Worm (Caenorhabditis elegans) whole organism, mixed stage, embryonic: ENCODE data around the gene pdi-6.

Experiments used
- M03D4.4 ChIP-seq: sonication (generic microtip); optimal IDR thresholded peaks from 2 replicates; lab custom pipeline; 2017; ENCODE audit warnings: mild to moderate bottlenecking, missing genetic modification characterization, missing compliant biosample characterization
- bed-3 ChIP-seq: fragments of 200-800 bp; sonication (Bioruptor generic); optimal IDR thresholded peaks from 3 replicates; lab custom pipeline; 2018; ENCODE audit warnings: mild to moderate bottlenecking, missing genetic modification characterization, moderate library complexity, missing compliant biosample characterization
- blmp-1 ChIP-seq: fragments of 150-350 bp; optimal IDR thresholded peaks from 2 replicates; lab custom pipeline; 2014; ENCODE audit warnings: missing biosample characterization, missing genetic modification characterization
- ceh-39 ChIP-seq: fragments of 150-350 bp; optimal IDR thresholded peaks from 2 replicates; lab custom pipeline; 2014; ENCODE audit warnings: missing biosample characterization, missing genetic modification characterization
- ceh-43 ChIP-seq: fragments of 200-800 bp; sonication (Bioruptor generic); optimal IDR thresholded peaks from 2 replicates; lab custom pipeline; 2018; ENCODE audit warnings: mild to moderate bottlenecking, missing genetic modification characterization, moderate library complexity, missing compliant biosample characterization
- ceh-83 ChIP-seq: fragments of 200-800 bp; sonication (Bioruptor generic); optimal IDR thresholded peaks from 2 replicates; lab custom pipeline; 2018; ENCODE audit warnings: mild to moderate bottlenecking, missing genetic modification characterization, missing compliant biosample characterization
- ces-1 ChIP-seq: fragments of 150-350 bp; optimal IDR thresholded peaks from 2 replicates; lab custom pipeline; 2014; ENCODE audit warnings: missing biosample characterization, missing genetic modification reagents, missing genetic modification characterization
- cnd-1 ChIP-seq: fragments of 200-800 bp; sonication (Bioruptor generic); optimal IDR thresholded peaks from 2 replicates; lab custom pipeline; 2018; ENCODE audit warnings: mild to moderate bottlenecking, missing genetic modification characterization, missing compliant biosample characterization
- drap-1 ChIP-seq: fragments of 200-800 bp; sonication (Bioruptor generic); optimal IDR thresholded peaks from 3 replicates; lab custom pipeline; 2018; ENCODE audit warnings: mild to moderate bottlenecking, missing genetic modification characterization, missing compliant biosample characterization
- elt-3 ChIP-seq: fragments of 150-350 bp; optimal IDR thresholded peaks from 2 replicates; lab custom pipeline; 2014; ENCODE audit warnings: missing biosample characterization, missing genetic modification characterization
- flh-1 ChIP-seq: fragments of 200-800 bp; sonication (Bioruptor generic); optimal IDR thresholded peaks from 2 replicates; lab custom pipeline; 2018; ENCODE audit warnings: mild to moderate bottlenecking, missing genetic modification characterization, moderate library complexity, missing compliant biosample characterization
- ham-2 ChIP-seq: fragments of 200-800 bp; sonication (Bioruptor generic); optimal IDR thresholded peaks from 2 replicates; lab custom pipeline; 2018; ENCODE audit warnings: mild to moderate bottlenecking, missing genetic modification characterization, missing compliant biosample characterization
- lin-13 ChIP-seq: fragments of 150-350 bp; optimal IDR thresholded peaks from 2 replicates; lab custom pipeline; 2014; ENCODE audit warnings: missing biosample characterization, missing genetic modification characterization
- lin-32 ChIP-seq: fragments of 200-800 bp; sonication (Bioruptor generic); optimal IDR thresholded peaks from 2 replicates; lab custom pipeline; 2018; ENCODE audit warnings: mild to moderate bottlenecking, missing genetic modification characterization, missing compliant biosample characterization
- lsy-2 ChIP-seq: fragments of 150-350 bp; optimal IDR thresholded peaks from 2 replicates; lab custom pipeline; 2014; ENCODE audit warnings: missing biosample characterization, missing genetic modification characterization
- mab-5 ChIP-seq: fragments of 150-350 bp; optimal IDR thresholded peaks from 2 replicates; lab custom pipeline; 2014; ENCODE audit warnings: missing biosample characterization, missing genetic modification characterization
- mls-2 ChIP-seq: sonication (generic microtip); optimal IDR thresholded peaks from 2 replicates; lab custom pipeline; 2016; ENCODE audit warnings: mild to moderate bottlenecking, missing genetic modification characterization, moderate library complexity, missing compliant biosample characterization
- nhr-2 ChIP-seq: fragments of 150-350 bp; optimal IDR thresholded peaks from 2 replicates; lab custom pipeline; 2014; ENCODE audit warnings: missing biosample characterization, missing genetic modification characterization
- nhr-28 ChIP-seq: fragments of 150-350 bp; optimal IDR thresholded peaks from 2 replicates; lab custom pipeline; 2014; ENCODE audit warnings: missing biosample characterization, missing genetic modification characterization
- nhr-76 ChIP-seq: sonication (generic microtip); optimal IDR thresholded peaks from 2 replicates; lab custom pipeline; 2017; ENCODE audit warnings: missing biosample characterization, missing genetic modification characterization
- pha-4 ChIP-seq: fragments of 150-350 bp; optimal IDR thresholded peaks from 2 replicates; lab custom pipeline; 2018; ENCODE audit warnings: missing biosample characterization, missing genetic modification reagents, missing genetic modification characterization
- sem-2 ChIP-seq: fragments of 200-800 bp; sonication (Bioruptor generic); optimal IDR thresholded peaks from 2 replicates; lab custom pipeline; 2018; ENCODE audit warnings: mild to moderate bottlenecking, missing genetic modification characterization, missing compliant biosample characterization
- snpc-4 ChIP-seq: fragments of 150-350 bp; optimal IDR thresholded peaks from 2 replicates; lab custom pipeline; 2014; ENCODE audit warnings: missing biosample characterization, missing genetic modification characterization
- tbx-8 ChIP-seq: fragments of 200-800 bp; sonication (Bioruptor generic); optimal IDR thresholded peaks from 2 replicates; lab custom pipeline; 2018; ENCODE audit warnings: mild to moderate bottlenecking, missing genetic modification characterization, moderate library complexity, missing compliant biosample characterization
- unc-120 ChIP-seq: sonication (generic microtip); optimal IDR thresholded peaks from 2 replicates; lab custom pipeline; 2017; ENCODE audit warnings: missing genetic modification characterization, missing compliant biosample characterization; ENCODE audit not compliant: poor library complexity, severe bottlenecking
- unc-39 ChIP-seq: fragments of 150-350 bp; optimal IDR thresholded peaks from 2 replicates; lab custom pipeline; 2014; ENCODE audit warnings: missing biosample characterization, missing genetic modification characterization
- zip-8 ChIP-seq: fragments of 150-350 bp; optimal IDR thresholded peaks from 2 replicates; lab custom pipeline; 2014; ENCODE audit warnings: missing biosample characterization, missing genetic modification characterization
- ztf-11 ChIP-seq: fragments of 150-350 bp; optimal IDR thresholded peaks from 2 replicates; lab custom pipeline; 2014; ENCODE audit warnings: missing biosample characterization, missing genetic modification characterization

The pdi-6 gene

ce11 chrX:7057357-7057756 lies 11.0 kb downstream of the pdi-6 start, which contains the start of gene B0403.5:
Gene B0403.5, plus strand, starts transcription at chrX:7057724.
- TF ChIP-seq M03D4.4 (tag; lab: Kevin White, UChicago) (no peak), cnd-1 (tag; lab: Kevin White, UChicago) (no peak), ces-1 (GFP tag; lab: Kevin White, UChicago) (no peak), sem-2 (no peak), snpc-4 (tag; lab: Kevin White, UChicago) (no peak), nhr-76 (no peak), bed-3 (GFP tag; lab: Kevin White, UChicago) (no peak), elt-3 (tag; lab: Kevin White, UChicago) (no peak), ceh-83 (GFP tag; lab: Kevin White, UChicago) (no peak), lin-13 (no peak)

DNA sequence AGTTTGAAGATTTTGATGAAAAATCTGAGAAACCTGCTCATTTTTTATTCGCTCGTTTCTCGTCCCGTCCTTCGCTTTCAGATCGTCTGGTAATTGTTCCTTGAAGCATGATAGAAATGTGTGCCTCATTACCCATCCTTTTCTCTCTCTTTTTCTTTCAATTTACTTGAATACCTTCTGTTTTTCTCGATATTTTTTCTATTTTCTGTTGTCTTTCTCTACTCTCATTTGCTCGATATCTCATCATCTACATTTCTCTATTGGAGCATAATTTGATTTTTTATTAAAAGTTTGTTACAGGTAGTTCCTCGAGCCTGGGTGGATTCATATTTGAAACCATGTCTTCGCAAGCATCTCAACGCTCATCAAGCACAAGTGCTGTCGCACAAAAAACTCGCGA lies 18.1 kb downstream of the pdi-6 start, which contains the start of gene ubc-17:
TSS of gene ubc-17 (plus strand) at position 301 of the 400 bp plus-strand sequence.
- TF ChIP-seq nhr-28 (tag; lab: Kevin White, UChicago) (no peak), elt-3 (tag; lab: Kevin White, UChicago) (no peak)

DNA sequence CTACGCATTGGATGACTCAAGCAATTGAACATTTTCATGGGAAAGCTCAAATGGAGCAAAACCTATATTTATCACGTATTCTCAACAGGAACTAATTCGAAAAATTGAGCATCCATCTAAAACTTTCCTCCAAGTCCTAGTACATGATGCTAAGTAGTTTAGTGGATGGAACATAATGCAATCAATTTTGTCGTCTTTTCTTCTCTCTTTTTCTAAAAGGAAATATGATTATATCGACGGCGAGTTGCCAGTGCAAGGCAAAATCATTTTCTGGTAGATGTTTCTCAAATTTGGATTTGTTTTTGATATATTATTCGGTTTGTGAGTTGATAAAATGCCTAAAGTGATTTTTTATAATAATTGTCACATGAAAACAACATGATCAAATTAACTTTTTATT lies 27.6 kb downstream of the pdi-6 start:
- TF ChIP-seq ces-1 (GFP tag; lab: Kevin White, UChicago): peak; percentile 100
- TF ChIP-seq ham-2 (GFP tag; lab: Kevin White, UChicago): no peak

DNA sequence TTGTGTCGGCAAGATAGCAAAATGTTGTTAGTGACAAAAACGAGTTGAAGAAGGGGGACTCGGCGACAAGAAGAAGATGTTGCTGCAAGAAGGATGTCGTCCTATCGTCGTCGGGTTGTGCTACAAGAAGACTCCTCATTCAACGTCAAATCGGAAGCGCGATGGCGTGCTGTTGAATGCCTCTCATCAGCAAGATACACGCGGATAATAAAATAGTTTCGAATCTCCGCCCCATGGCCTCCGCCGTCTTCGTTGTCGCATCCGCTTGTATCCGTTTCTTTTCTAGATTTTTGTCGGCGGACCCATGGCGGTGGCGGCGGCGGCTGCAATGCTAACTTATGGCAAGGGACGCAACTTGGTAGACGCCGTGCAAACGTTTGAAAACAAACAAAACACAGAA lies 30.4 kb downstream of the pdi-6 start:
- TF ChIP-seq ceh-83 (GFP tag; lab: Kevin White, UChicago) (no peak), zip-8 (tag; lab: Kevin White, UChicago) (no peak), lin-32 (GFP tag; lab: Kevin White, UChicago) (no peak), ces-1 (GFP tag; lab: Kevin White, UChicago) (peak; percentile 38)

DNA sequence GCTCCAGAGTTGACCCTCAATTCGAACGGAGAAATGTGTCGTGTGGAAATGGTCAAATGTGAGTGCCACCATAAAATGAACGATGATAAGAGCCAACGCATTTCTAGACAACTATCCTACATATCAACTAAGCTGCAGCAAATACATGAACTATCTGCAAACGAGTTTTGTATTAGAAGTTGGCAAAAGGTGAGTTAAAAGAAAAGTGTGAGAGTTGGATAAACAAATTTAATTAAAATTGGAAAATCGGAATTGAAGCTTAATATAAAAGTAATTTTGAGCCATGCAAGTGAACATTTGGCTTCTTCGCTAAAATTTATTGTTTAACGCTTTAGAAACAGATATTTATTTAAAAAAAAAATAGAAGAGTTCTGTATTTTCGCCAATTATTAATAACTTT lies 32.4 kb downstream of the pdi-6 start, which contains the start of gene cest-19:
TSS of gene cest-19 (minus strand) at position 101 of the 400 bp plus-strand sequence.
- TF ChIP-seq flh-1 (GFP tag; lab: Kevin White, UChicago): no peak
- no peak for TF ChIP-seq ceh-43 (GFP tag; lab: Kevin White, UChicago)
- no peak for TF ChIP-seq snpc-4 (tag; lab: Kevin White, UChicago)
- no peak for TF ChIP-seq nhr-76
- TF ChIP-seq elt-3 (tag; lab: Kevin White, UChicago): no peak
- TF ChIP-seq nhr-28 (tag; lab: Kevin White, UChicago): no peak
- no peak for TF ChIP-seq ztf-11 (tag; lab: Kevin White, UChicago)
- TF ChIP-seq ceh-83 (GFP tag; lab: Kevin White, UChicago): no peak
- TF ChIP-seq nhr-2 (tag; lab: Kevin White, UChicago): no peak
- TF ChIP-seq mab-5 (tag; lab: Kevin White, UChicago): no peak
- TF ChIP-seq ceh-39 (tag; lab: Kevin White, UChicago): no peak
- no peak for TF ChIP-seq ces-1 (GFP tag; lab: Kevin White, UChicago)
- TF ChIP-seq bed-3 (GFP tag; lab: Kevin White, UChicago): no peak
- TF ChIP-seq lsy-2 (tag; lab: Kevin White, UChicago): no peak
- no peak for TF ChIP-seq unc-39 (tag; lab: Kevin White, UChicago)
- no peak for TF ChIP-seq blmp-1 (tag; lab: Kevin White, UChicago)
- TF ChIP-seq unc-120 (tag; lab: Kevin White, UChicago): no peak
- no peak for TF ChIP-seq sem-2

DNA sequence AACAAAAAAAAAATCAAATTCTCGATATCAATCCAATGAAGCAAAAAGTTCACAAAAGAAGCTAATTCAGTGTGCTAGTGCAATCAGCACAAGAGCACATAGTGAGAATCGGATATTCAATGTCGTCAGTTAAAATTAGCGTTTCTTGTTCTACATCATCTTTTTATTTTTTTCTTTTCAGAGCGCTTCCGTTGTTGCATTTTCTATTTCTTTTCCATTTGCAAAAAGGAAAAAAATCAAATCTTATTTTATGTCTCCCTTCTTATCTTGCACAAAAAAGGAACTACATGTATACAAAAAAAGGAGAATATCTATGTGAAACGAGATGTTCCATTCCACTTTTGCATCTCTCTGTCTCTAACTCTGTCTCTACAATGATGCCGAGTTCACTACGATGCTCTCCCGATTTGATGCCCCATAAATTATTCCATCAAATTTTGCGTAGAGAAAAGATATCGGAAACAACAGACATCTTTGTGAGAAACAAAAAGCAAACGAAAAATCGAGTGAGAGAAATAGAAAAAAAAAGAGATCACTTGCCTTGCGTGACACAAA lies 34.6 kb downstream of the pdi-6 start:
- TF ChIP-seq ces-1 (GFP tag; lab: Kevin White, UChicago): peak; percentile 47
- TF ChIP-seq tbx-8: no peak

DNA sequence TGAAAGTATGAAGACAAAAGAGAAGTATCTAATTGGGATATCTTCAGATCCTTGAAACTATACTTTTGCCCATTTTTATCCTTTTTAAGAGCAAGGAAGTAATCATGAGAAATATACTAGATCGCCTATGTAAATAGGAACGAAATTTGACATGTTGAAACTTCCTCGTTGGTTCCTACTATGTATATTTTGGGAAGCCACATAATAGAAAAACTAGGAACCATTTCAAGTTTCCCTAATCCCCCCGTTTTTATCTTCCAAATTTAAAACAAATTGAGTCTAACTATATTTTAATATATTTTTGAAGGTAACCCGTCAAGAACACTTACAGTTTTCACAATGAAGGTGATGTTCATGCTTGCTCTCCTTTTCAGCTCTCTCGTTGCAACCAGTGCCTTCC lies 39.5 kb downstream of the pdi-6 start, which contains the start of gene flp-26:
TSS of gene flp-26 (plus strand) at position 301 of the 400 bp plus-strand sequence.
- TF ChIP-seq ces-1 (GFP tag; lab: Kevin White, UChicago): no peak
- no peak for TF ChIP-seq sem-2
- TF ChIP-seq ceh-43 (GFP tag; lab: Kevin White, UChicago): no peak
- no peak for TF ChIP-seq lin-32 (GFP tag; lab: Kevin White, UChicago)
- TF ChIP-seq tbx-8: no peak
- no peak for TF ChIP-seq pha-4 (tag; lab: Kevin White, UChicago)
- no peak for TF ChIP-seq zip-8 (tag; lab: Kevin White, UChicago)
- no peak for TF ChIP-seq mls-2
- no peak for TF ChIP-seq lsy-2 (tag; lab: Kevin White, UChicago)
- TF ChIP-seq snpc-4 (tag; lab: Kevin White, UChicago): no peak
- no peak for TF ChIP-seq ceh-83 (GFP tag; lab: Kevin White, UChicago)
- no peak for TF ChIP-seq drap-1 (GFP tag; lab: Kevin White, UChicago)
- TF ChIP-seq bed-3 (GFP tag; lab: Kevin White, UChicago): no peak
